Fruit fly (Drosophila melanogaster) whole organism, embryonic: ENCODE data around the gene Mon1.

ENCODE experiments used
- Bgb ChIP-seq: fragments of 200-800 bp; sonication (Bioruptor generic); IDR thresholded peaks from 2 replicates; pipeline ENCODE4 v1.3.6; 2022; ENCODE audit warnings: missing biosample characterization, missing genetic modification characterization; ENCODE audit not compliant: partially characterized antibody
- CG10431 ChIP-seq: fragments of 200-800 bp; sonication (Bioruptor generic); optimal IDR thresholded peaks from 3 replicates; lab custom pipeline; 2018; ENCODE audit warnings: missing biosample characterization, mild to moderate bottlenecking, missing genetic modification characterization
- CG10462 ChIP-seq: fragments of 200-800 bp; sonication (Bioruptor generic); optimal IDR thresholded peaks from 2 replicates; lab custom pipeline; 2016; ENCODE audit warnings: missing biosample characterization, missing genetic modification characterization
- CG10543 ChIP-seq: fragments of 200-800 bp; sonication (Bioruptor generic); optimal IDR thresholded peaks from 3 replicates; lab custom pipeline; 2017; ENCODE audit warnings: missing biosample characterization, mild to moderate bottlenecking, missing genetic modification characterization, moderate library complexity
- CG10565 ChIP-seq: fragments of 200-800 bp; sonication (Bioruptor generic); optimal IDR thresholded peaks from 3 replicates; lab custom pipeline; 2016; ENCODE audit warnings: missing biosample characterization, mild to moderate bottlenecking, missing genetic modification characterization
- CG11696 ChIP-seq: fragments of 200-800 bp; sonication (Bioruptor generic); IDR thresholded peaks from 2 replicates; pipeline ENCODE4 v1.3.6; 2022; ENCODE audit warnings: missing biosample characterization, missing genetic modification characterization
- CG12659 ChIP-seq: fragments of 200-800 bp; sonication (Bioruptor generic); optimal IDR thresholded peaks from 3 replicates; lab custom pipeline; 2017; ENCODE audit warnings: mild to moderate bottlenecking, missing biosample characterization, missing genetic modification reagents, missing genetic modification characterization
- CG17912 ChIP-seq: fragments of 200-800 bp; sonication (Bioruptor generic); optimal IDR thresholded peaks from 2 replicates; lab custom pipeline; 2018; ENCODE audit warnings: missing biosample characterization, mild to moderate bottlenecking, missing genetic modification characterization
- CG31365 ChIP-seq: fragments of 200-800 bp; sonication (Bioruptor generic); optimal IDR thresholded peaks from 2 replicates; lab custom pipeline; 2018; ENCODE audit warnings: missing biosample characterization, mild to moderate bottlenecking, missing genetic modification characterization
- CG31388 ChIP-seq: fragments of 200-800 bp; sonication (Bioruptor generic); optimal IDR thresholded peaks from 2 replicates; lab custom pipeline; 2016; ENCODE audit warnings: missing biosample characterization, missing genetic modification characterization
- CG3163 ChIP-seq: fragments of 200-800 bp; sonication (Bioruptor generic); optimal IDR thresholded peaks from 3 replicates; lab custom pipeline; 2016; ENCODE audit warnings: missing biosample characterization, missing genetic modification characterization
- CG34376 ChIP-seq: fragments of 200-800 bp; sonication (Bioruptor generic); optimal IDR thresholded peaks from 2 replicates; lab custom pipeline; 2018; ENCODE audit warnings: missing biosample characterization, mild to moderate bottlenecking, missing genetic modification characterization
- CG6272 ChIP-seq: fragments of 200-800 bp; sonication (Bioruptor generic); IDR thresholded peaks from 2 replicates; pipeline ENCODE4 v1.3.6; 2022; ENCODE audit warnings: missing biosample characterization, missing genetic modification characterization
- CG7372 ChIP-seq: fragments of 200-800 bp; sonication (Bioruptor generic); IDR thresholded peaks from 2 replicates; pipeline ENCODE4 v1.3.6; 2022; ENCODE audit warnings: missing biosample characterization, missing genetic modification characterization
- CG8290 ChIP-seq, 3 experiments: fragments of 200-800 bp; sonication (Bioruptor generic); optimal IDR thresholded peaks; 2 replicates each; lab custom pipeline; 2016 to 2019; ENCODE audit warnings: missing biosample characterization in 3 of 3, missing genetic modification characterization in 3 of 3, mild to moderate bottlenecking in 2 of 3, moderate library complexity in 1 of 3
- CG8478 ChIP-seq: fragments of >200 bp; optimal IDR thresholded peaks from 2 replicates; lab custom pipeline; 2018
- CG9437 ChIP-seq: fragments of 200-800 bp; sonication (Bioruptor generic); optimal IDR thresholded peaks from 2 replicates; lab custom pipeline; 2018; ENCODE audit warnings: missing biosample characterization, mild to moderate bottlenecking, missing genetic modification characterization
- D19A ChIP-seq: fragments of 200-800 bp; optimal IDR thresholded peaks from 3 replicates; lab custom pipeline; 2019; ENCODE audit warnings: missing biosample characterization, mild to moderate bottlenecking, missing genetic modification characterization, moderate library complexity
- Doc3 ChIP-seq: fragments of 200-800 bp; sonication (Bioruptor generic); IDR thresholded peaks from 3 replicates; pipeline ENCODE4 v1.3.6; 2022; ENCODE audit warnings: missing biosample characterization, missing genetic modification characterization; ENCODE audit not compliant: partially characterized antibody
- Ets97D ChIP-seq: fragments of 200-800 bp; sonication (Bioruptor generic); optimal IDR thresholded peaks from 3 replicates; lab custom pipeline; 2016; ENCODE audit warnings: missing biosample characterization, missing genetic modification characterization
- Fer1 ChIP-seq: fragments of 200-800 bp; sonication (Bioruptor generic); optimal IDR thresholded peaks from 2 replicates; lab custom pipeline; 2017; ENCODE audit warnings: missing biosample characterization, mild to moderate bottlenecking, missing genetic modification characterization
- HmgD ChIP-seq: fragments of 200-800 bp; sonication (Bioruptor generic); optimal IDR thresholded peaks from 3 replicates; lab custom pipeline; 2016; ENCODE audit warnings: missing biosample characterization, missing genetic modification characterization
- Jarid2 ChIP-seq: fragments of 200-800 bp; sonication (Bioruptor generic); optimal IDR thresholded peaks from 3 replicates; lab custom pipeline; 2017; ENCODE audit warnings: mild to moderate bottlenecking, missing biosample characterization, missing genetic modification reagents, missing genetic modification characterization
- NfI ChIP-seq: fragments of 200-800 bp; sonication (Bioruptor generic); optimal IDR thresholded peaks from 3 replicates; lab custom pipeline; 2018; ENCODE audit warnings: missing biosample characterization, mild to moderate bottlenecking, missing genetic modification characterization, moderate library complexity
- Poxn ChIP-seq: fragments of 200-800 bp; sonication (Bioruptor generic); IDR thresholded peaks from 2 replicates; pipeline ENCODE4 v1.3.6; 2022; ENCODE audit warnings: missing biosample characterization, missing genetic modification characterization
- Side ChIP-seq: fragments of 200-800 bp; sonication (Bioruptor generic); optimal IDR thresholded peaks from 2 replicates; lab custom pipeline; 2016; ENCODE audit warnings: missing biosample characterization, missing genetic modification characterization
- TFAM ChIP-seq: fragments of 200-800 bp; sonication (Bioruptor generic); optimal IDR thresholded peaks from 2 replicates; lab custom pipeline; 2017; ENCODE audit warnings: missing biosample characterization, missing genetic modification characterization, inconsistent platforms
- Taf1 ChIP-seq: fragments of 200-800 bp; sonication (Bioruptor generic); IDR thresholded peaks from 2 replicates; pipeline ENCODE4 v1.3.6; 2022; ENCODE audit warnings: missing biosample characterization, missing genetic modification characterization
- Tbp ChIP-seq: fragments of >200 bp; optimal IDR thresholded peaks from 2 replicates; lab custom pipeline; 2018; ENCODE audit warnings: missing biosample characterization, missing genetic modification characterization
- Vsx1 ChIP-seq: fragments of 200-800 bp; sonication (Bioruptor generic); optimal IDR thresholded peaks from 2 replicates; lab custom pipeline; 2017; ENCODE audit warnings: missing biosample characterization, mild to moderate bottlenecking, missing genetic modification characterization, missing genetic modification reagents
- al ChIP-seq: fragments of 200-800 bp; sonication (Bioruptor generic); IDR thresholded peaks from 2 replicates; pipeline ENCODE4 v1.3.6; 2022; ENCODE audit warnings: missing biosample characterization, missing genetic modification characterization
- aop ChIP-seq: fragments of 200-800 bp; sonication (Bioruptor generic); IDR thresholded peaks from 2 replicates; pipeline ENCODE4 v1.3.6; 2022; ENCODE audit warnings: missing biosample characterization, missing genetic modification characterization
- bab2 ChIP-seq: fragments of 200-800 bp; sonication (Bioruptor generic); optimal IDR thresholded peaks from 2 replicates; lab custom pipeline; 2016; ENCODE audit warnings: missing biosample characterization, missing genetic modification characterization
- disco-r ChIP-seq: fragments of 200-800 bp; sonication (Bioruptor generic); optimal IDR thresholded peaks from 2 replicates; lab custom pipeline; 2016; ENCODE audit warnings: missing biosample characterization, missing genetic modification characterization
- ewg ChIP-seq: fragments of 200-800 bp; sonication (Bioruptor generic); optimal IDR thresholded peaks from 3 replicates; lab custom pipeline; 2017; ENCODE audit warnings: mild to moderate bottlenecking, missing biosample characterization, missing genetic modification reagents, missing genetic modification characterization
- exex ChIP-seq: fragments of 200-800 bp; sonication (Bioruptor generic); optimal IDR thresholded peaks from 4 replicates; lab custom pipeline; 2018; ENCODE audit warnings: missing biosample characterization, mild to moderate bottlenecking, missing genetic modification characterization, moderate library complexity
- fu2 ChIP-seq: fragments of 200-800 bp; sonication (Bioruptor generic); optimal IDR thresholded peaks from 2 replicates; lab custom pipeline; 2016; ENCODE audit warnings: missing biosample characterization, missing genetic modification characterization
- gem ChIP-seq: fragments of 200-800 bp; sonication (Bioruptor generic); optimal IDR thresholded peaks from 2 replicates; lab custom pipeline; 2019; ENCODE audit warnings: missing biosample characterization, mild to moderate bottlenecking, missing genetic modification characterization, moderate library complexity
- grn ChIP-seq: fragments of 200-800 bp; sonication (Bioruptor generic); optimal IDR thresholded peaks from 3 replicates; lab custom pipeline; 2017; ENCODE audit warnings: missing biosample characterization, missing genetic modification characterization
- h ChIP-seq: fragments of >200 bp; optimal IDR thresholded peaks from 2 replicates; lab custom pipeline; 2017
- knrl ChIP-seq: fragments of 200-800 bp; sonication (Bioruptor generic); IDR thresholded peaks from 3 replicates; pipeline ENCODE4 v1.3.6; 2022; ENCODE audit warnings: missing biosample characterization, missing genetic modification characterization; ENCODE audit not compliant: partially characterized antibody
- lilli ChIP-seq: fragments of 200-800 bp; sonication (Bioruptor generic); optimal IDR thresholded peaks from 3 replicates; lab custom pipeline; 2016; ENCODE audit warnings: missing biosample characterization, missing genetic modification characterization
- pb ChIP-seq: fragments of 200-800 bp; sonication (Bioruptor generic); optimal IDR thresholded peaks from 3 replicates; lab custom pipeline; 2016; ENCODE audit warnings: missing biosample characterization, missing genetic modification characterization
- pfk ChIP-seq: fragments of 200-800 bp; sonication (Bioruptor generic); optimal IDR thresholded peaks from 2 replicates; lab custom pipeline; 2018; ENCODE audit warnings: missing biosample characterization, mild to moderate bottlenecking, missing genetic modification characterization, moderate library complexity
- ranshi ChIP-seq: fragments of 200-800 bp; sonication (Bioruptor generic); IDR thresholded peaks from 2 replicates; pipeline ENCODE4 v1.3.6; 2022; ENCODE audit warnings: missing biosample characterization, missing genetic modification characterization
- sug ChIP-seq: fragments of 200-800 bp; optimal IDR thresholded peaks from 2 replicates; lab custom pipeline; 2019; ENCODE audit warnings: missing biosample characterization, mild to moderate bottlenecking, missing genetic modification characterization, moderate library complexity
- wdn ChIP-seq: fragments of 200-800 bp; sonication (Bioruptor generic); IDR thresholded peaks from 2 replicates; pipeline ENCODE4 v1.3.6; 2022; ENCODE audit warnings: missing biosample characterization, missing genetic modification characterization
- wek ChIP-seq: fragments of 200-800 bp; sonication (Bioruptor generic); optimal IDR thresholded peaks from 3 replicates; lab custom pipeline; 2018; ENCODE audit warnings: missing biosample characterization, mild to moderate bottlenecking, missing genetic modification characterization, moderate library complexity
- z ChIP-seq: fragments of 200-800 bp; sonication (Bioruptor generic); IDR thresholded peaks from 3 replicates; pipeline ENCODE4 v1.3.6; 2022; ENCODE audit warnings: missing biosample characterization, missing genetic modification characterization

The Mon1 gene

dm6 chr2L:4887382-4888219 is 37.2 kb downstream of the Mon1 start (continued):
- TF ChIP-seq disco-r (GFP tag; lab: Kevin White, UChicago) (no peak), ewg (GFP tag; lab: Kevin White, UChicago) (peak; percentile 36), CG10431 (GFP tag; lab: Kevin White, UChicago) (no peak), CG3163 (GFP tag; lab: Kevin White, UChicago) (no peak), NfI (GFP tag; lab: Kevin White, UChicago) (peak; percentile 44), gem (tag; lab: Kevin White, UChicago) (peak; percentile 80), Fer1 (peak; percentile 56), Poxn (GFP tag; lab: Robert Waterston, UW) (no peak), Bgb (GFP tag; lab: Robert Waterston, UW) (no peak), sug (tag; lab: Kevin White, UChicago) (no peak), Jarid2 (GFP tag; lab: Kevin White, UChicago) (no peak), CG9437 (GFP tag; lab: Kevin White, UChicago) (peak; percentile 3), D19A (peak; percentile 4), CG8478 (lab: Kevin White, UChicago) (no peak), grn (GFP tag; lab: Kevin White, UChicago) (no peak), CG34376 (no peak), ranshi (GFP tag; lab: Robert Waterston, UW) (peak; percentile 72), exex (no peak), CG11696 (GFP tag; lab: Robert Waterston, UW) (peak; percentile 44; the same call in 1 of the 2 replicates), aop (GFP tag; lab: Robert Waterston, UW) (no peak), Vsx1 (GFP tag; lab: Kevin White, UChicago) (peak; percentile 6), CG31365 (tag; lab: Kevin White, UChicago) (no peak), CG31388 (no peak), wdn (GFP tag; lab: Robert Waterston, UW) (peak; percentile 49; the same call in 1 of the 2 replicates), lilli (peak; percentile 45), h (lab: Kevin White, UChicago) (no peak), Ets97D (GFP tag; lab: Kevin White, UChicago) (no peak), CG12659 (GFP tag; lab: Kevin White, UChicago) (peak; percentile 18), Doc3 (GFP tag; lab: Robert Waterston, UW) (no peak), CG7372 (GFP tag; lab: Robert Waterston, UW) (peak; percentile 53; the same call in 1 of the 2 replicates), wek (GFP tag; lab: Kevin White, UChicago) (no peak), pfk (no peak), al (GFP tag; lab: Robert Waterston, UW) (peak; percentile 52; the same call in 1 of the 2 replicates), CG10543 (GFP tag; lab: Kevin White, UChicago) (no peak), fu2 (GFP tag; lab: Kevin White, UChicago) (no peak), TFAM (GFP tag; lab: Kevin White, UChicago) (no peak), z (GFP tag; lab: Robert Waterston, UW) (0 out of 3 replicates have a peak, but pooled peaks have one; percentile 28), HmgD (no peak), Tbp (GFP tag; lab: Kevin White, UChicago) (no peak), CG10462 (GFP tag; lab: Kevin White, UChicago) (no peak), CG8290 (GFP tag; optimal IDR thresholded peaks at IDR 0.05; lab: Kevin White, UChicago) (no peak), CG8290 (tag; optimal IDR thresholded peaks at IDR 0.05; lab: Kevin White, UChicago) (peak in 1 of 2 experiments; percentile 72), CG10565 (GFP tag; lab: Kevin White, UChicago) (no peak), bab2 (GFP tag; lab: Kevin White, UChicago) (peak; percentile 31), knrl (GFP tag; lab: Robert Waterston, UW) (no peak), Taf1 (GFP tag; lab: Robert Waterston, UW) (peak; percentile 47; the same call in 1 of the 2 replicates), CG17912 (GFP tag; lab: Kevin White, UChicago) (no peak), CG6272 (peak; percentile 38; the same call in 1 of the 2 replicates), pb (no peak), Side (GFP tag; lab: Kevin White, UChicago) (no peak)
